Fruit fly (Drosophila melanogaster) whole organism, embryonic: ENCODE data around the gene Paris.

Experiments
- Bgb ChIP-seq: fragments of 200-800 bp; sonication (Bioruptor generic); IDR thresholded peaks from 2 replicates; pipeline ENCODE4 v1.3.6; 2022; ENCODE audit warnings: missing biosample characterization, missing genetic modification characterization; ENCODE audit not compliant: partially characterized antibody
- CG10565 ChIP-seq: fragments of 200-800 bp; sonication (Bioruptor generic); optimal IDR thresholded peaks from 3 replicates; lab custom pipeline; 2016; ENCODE audit warnings: missing biosample characterization, mild to moderate bottlenecking, missing genetic modification characterization
- CG15011 ChIP-seq: fragments of 200-800 bp; sonication (Bioruptor generic); optimal IDR thresholded peaks from 3 replicates; lab custom pipeline; 2018; ENCODE audit warnings: missing biosample characterization, mild to moderate bottlenecking, missing genetic modification characterization
- CG15601 ChIP-seq: fragments of 200-800 bp; sonication (Bioruptor generic); optimal IDR thresholded peaks from 3 replicates; lab custom pipeline; 2019; ENCODE audit warnings: missing biosample characterization, mild to moderate bottlenecking, missing genetic modification characterization, moderate library complexity
- CG1603 ChIP-seq: fragments of 200-800 bp; sonication (Bioruptor generic); optimal IDR thresholded peaks from 2 replicates; lab custom pipeline; 2019; ENCODE audit warnings: missing biosample characterization, mild to moderate bottlenecking, missing genetic modification characterization, moderate library complexity
- CG16813 ChIP-seq: fragments of 200-800 bp; sonication (Bioruptor generic); IDR thresholded peaks from 3 replicates; pipeline ENCODE4 v1.3.6; 2022; ENCODE audit warnings: missing biosample characterization, missing genetic modification characterization; ENCODE audit not compliant: partially characterized antibody
- CG2129 ChIP-seq: fragments of 200-800 bp; sonication (Bioruptor generic); IDR thresholded peaks from 2 replicates; pipeline ENCODE4 v1.3.6; 2022; ENCODE audit warnings: missing biosample characterization, missing genetic modification characterization; ENCODE audit not compliant: partially characterized antibody
- CG33557 ChIP-seq: fragments of 200-800 bp; sonication (Bioruptor generic); optimal IDR thresholded peaks from 2 replicates; lab custom pipeline; 2019; ENCODE audit warnings: missing biosample characterization, mild to moderate bottlenecking, missing genetic modification characterization, moderate library complexity
- CG34224 ChIP-seq: fragments of 200-800 bp; sonication (Bioruptor generic); IDR thresholded peaks from 3 replicates; pipeline ENCODE4 v1.3.6; 2022; ENCODE audit warnings: missing biosample characterization, missing genetic modification characterization; ENCODE audit not compliant: partially characterized antibody
- CG43689 ChIP-seq: fragments of 200-800 bp; sonication (Bioruptor generic); IDR thresholded peaks from 2 replicates; pipeline ENCODE4 v1.3.6; 2022; ENCODE audit warnings: missing biosample characterization, missing genetic modification characterization
- CG4617 ChIP-seq: fragments of 200-800 bp; sonication (Bioruptor generic); optimal IDR thresholded peaks from 3 replicates; lab custom pipeline; 2016; ENCODE audit warnings: missing biosample characterization, missing genetic modification characterization, borderline replicate concordance
- CG4730 ChIP-seq: fragments of 200-800 bp; sonication (Bioruptor generic); IDR thresholded peaks from 2 replicates; pipeline ENCODE4 v1.3.6; 2022; ENCODE audit warnings: missing biosample characterization, missing genetic modification characterization
- CG6254 ChIP-seq: fragments of 200-800 bp; sonication (Bioruptor generic); optimal IDR thresholded peaks from 3 replicates; lab custom pipeline; 2017; ENCODE audit warnings: mild to moderate bottlenecking, missing biosample characterization, missing genetic modification reagents, missing genetic modification characterization
- CG8924 ChIP-seq: fragments of 200-800 bp; optimal IDR thresholded peaks from 3 replicates; lab custom pipeline; 2019; ENCODE audit warnings: missing biosample characterization, mild to moderate bottlenecking, missing genetic modification characterization, moderate library complexity
- CHES-1-like ChIP-seq: fragments of 200-800 bp; sonication (Bioruptor generic); optimal IDR thresholded peaks from 2 replicates; lab custom pipeline; 2016; ENCODE audit warnings: missing biosample characterization, missing genetic modification characterization
- Dll ChIP-seq: fragments of 200-800 bp; sonication (Bioruptor generic); IDR thresholded peaks from 4 replicates; pipeline ENCODE4 v1.3.6; 2022; ENCODE audit warnings: missing biosample characterization, missing genetic modification characterization; ENCODE audit not compliant: partially characterized antibody
- Doc3 ChIP-seq: fragments of 200-800 bp; sonication (Bioruptor generic); IDR thresholded peaks from 3 replicates; pipeline ENCODE4 v1.3.6; 2022; ENCODE audit warnings: missing biosample characterization, missing genetic modification characterization; ENCODE audit not compliant: partially characterized antibody
- Dref ChIP-seq: fragments of 200-800 bp; sonication (Bioruptor generic); IDR thresholded peaks from 2 replicates; pipeline ENCODE4 v1.3.6; 2022; ENCODE audit warnings: missing biosample characterization, missing genetic modification characterization
- HLH4C ChIP-seq: fragments of 200-800 bp; sonication (Bioruptor generic); IDR thresholded peaks from 3 replicates; pipeline ENCODE4 v1.3.6; 2022; ENCODE audit warnings: missing biosample characterization, missing genetic modification characterization; ENCODE audit not compliant: partially characterized antibody
- MESR4 ChIP-seq: fragments of 200-800 bp; sonication (Bioruptor generic); optimal IDR thresholded peaks from 2 replicates; lab custom pipeline; 2018; ENCODE audit warnings: missing biosample characterization, mild to moderate bottlenecking, missing genetic modification characterization, moderate library complexity
- Max ChIP-seq: fragments of 200-800 bp; sonication (Bioruptor generic); optimal IDR thresholded peaks from 2 replicates; lab custom pipeline; 2016; ENCODE audit warnings: missing biosample characterization, mild to moderate bottlenecking, missing genetic modification characterization
- Myb ChIP-seq: fragments of 200-800 bp; sonication (Bioruptor generic); optimal IDR thresholded peaks from 2 replicates; lab custom pipeline; 2016; ENCODE audit warnings: missing biosample characterization, missing genetic modification characterization
- PHDP ChIP-seq: fragments of 200-800 bp; sonication (Bioruptor generic); optimal IDR thresholded peaks from 3 replicates; lab custom pipeline; 2018; ENCODE audit warnings: missing biosample characterization, mild to moderate bottlenecking, missing genetic modification characterization, moderate library complexity
- Scr ChIP-seq: fragments of 200-800 bp; sonication (Bioruptor generic); IDR thresholded peaks from 2 replicates; pipeline ENCODE4 v1.3.6; 2022; ENCODE audit warnings: missing biosample characterization, missing genetic modification characterization; ENCODE audit not compliant: partially characterized antibody
- Sry-β ChIP-seq: fragments of 200-800 bp; sonication (Bioruptor generic); optimal IDR thresholded peaks from 2 replicates; lab custom pipeline; 2018; ENCODE audit warnings: missing biosample characterization, mild to moderate bottlenecking, missing genetic modification characterization, moderate library complexity
- bcd ChIP-seq: fragments of 200-800 bp; sonication (Bioruptor generic); optimal IDR thresholded peaks from 2 replicates; lab custom pipeline; 2017; ENCODE audit warnings: missing biosample characterization, mild to moderate bottlenecking, missing genetic modification characterization
- hb ChIP-seq: fragments of 200-800 bp; sonication (Bioruptor generic); IDR thresholded peaks from 3 replicates; pipeline ENCODE4 v1.3.6; 2022; ENCODE audit warnings: missing biosample characterization, missing genetic modification characterization; ENCODE audit not compliant: partially characterized antibody
- hbn ChIP-seq: fragments of 200-800 bp; sonication (Bioruptor generic); IDR thresholded peaks from 2 replicates; pipeline ENCODE4 v1.3.6; 2022; ENCODE audit warnings: missing biosample characterization, missing genetic modification characterization; ENCODE audit not compliant: partially characterized antibody
- knrl ChIP-seq: fragments of 200-800 bp; sonication (Bioruptor generic); IDR thresholded peaks from 3 replicates; pipeline ENCODE4 v1.3.6; 2022; ENCODE audit warnings: missing biosample characterization, missing genetic modification characterization; ENCODE audit not compliant: partially characterized antibody
- nerfin-2 ChIP-seq: fragments of 200-800 bp; sonication (Bioruptor generic); IDR thresholded peaks from 2 replicates; pipeline ENCODE4 v1.3.6; 2022; ENCODE audit warnings: missing biosample characterization, missing genetic modification characterization; ENCODE audit not compliant: partially characterized antibody
- onecut ChIP-seq: fragments of 200-800 bp; sonication (Bioruptor generic); IDR thresholded peaks from 2 replicates; pipeline ENCODE4 v1.3.6; 2022; ENCODE audit warnings: missing biosample characterization, missing genetic modification characterization
- pzg ChIP-seq: fragments of 200-800 bp; sonication (Bioruptor generic); optimal IDR thresholded peaks from 3 replicates; lab custom pipeline; 2018; ENCODE audit warnings: missing biosample characterization, mild to moderate bottlenecking, missing genetic modification characterization, moderate library complexity
- row ChIP-seq: fragments of 200-800 bp; sonication (Bioruptor generic); IDR thresholded peaks from 3 replicates; pipeline ENCODE4 v1.3.6; 2022; ENCODE audit warnings: missing biosample characterization, missing genetic modification characterization
- sima ChIP-seq: fragments of 200-800 bp; sonication (Bioruptor generic); optimal IDR thresholded peaks from 2 replicates; lab custom pipeline; 2016; ENCODE audit warnings: missing biosample characterization, missing genetic modification characterization
- stwl ChIP-seq: fragments of 200-800 bp; sonication (Bioruptor generic); optimal IDR thresholded peaks from 3 replicates; lab custom pipeline; 2018; ENCODE audit warnings: missing biosample characterization, mild to moderate bottlenecking, missing genetic modification characterization, moderate library complexity
- tin ChIP-seq: fragments of 200-800 bp; sonication (Bioruptor generic); optimal IDR thresholded peaks from 3 replicates; lab custom pipeline; 2016; ENCODE audit warnings: missing biosample characterization, missing genetic modification characterization
- unc-4 ChIP-seq: fragments of 200-800 bp; sonication (Bioruptor generic); IDR thresholded peaks from 2 replicates; pipeline ENCODE4 v1.3.6; 2022; ENCODE audit warnings: missing biosample characterization, missing genetic modification characterization; ENCODE audit not compliant: partially characterized antibody
- vnd ChIP-seq: fragments of 200-800 bp; sonication (Bioruptor generic); IDR thresholded peaks from 3 replicates; pipeline ENCODE4 v1.3.6; 2022; ENCODE audit warnings: missing biosample characterization, missing genetic modification characterization; ENCODE audit not compliant: partially characterized antibody
- vvl ChIP-seq: fragments of 200-800 bp; sonication (Bioruptor generic); IDR thresholded peaks from 2 replicates; pipeline ENCODE4 v1.3.6; 2022; ENCODE audit warnings: missing biosample characterization, missing genetic modification characterization

Paris gene

dm6 chr2L:4452798-4453197, 10.6 kb upstream of the Paris start, which contains the start of gene CG15439 (continued):
- TF ChIP-seq CG15601 (tag; lab: Kevin White, UChicago): no peak
- peak; percentile 7 for TF ChIP-seq Myb (GFP tag; lab: Kevin White, UChicago)
- TF ChIP-seq CG8924 (tag; lab: Kevin White, UChicago): no peak
- TF ChIP-seq Scr (GFP tag; lab: Robert Waterston, UW): peak; percentile 76
- peak; percentile 86 for TF ChIP-seq HLH4C (GFP tag; lab: Robert Waterston, UW)
- TF ChIP-seq row (GFP tag; lab: Robert Waterston, UW): peak; percentile 8; the same call in 1 of the 3 replicates
- no peak for TF ChIP-seq onecut (GFP tag; lab: Robert Waterston, UW)
- TF ChIP-seq Max: no peak
- peak; percentile 77 for TF ChIP-seq Dref
- no peak for TF ChIP-seq tin (GFP tag; lab: Kevin White, UChicago)
- TF ChIP-seq CG15011 (GFP tag; lab: Kevin White, UChicago): no peak
- no peak for TF ChIP-seq bcd
- no peak for TF ChIP-seq CHES-1-like (GFP tag; lab: Kevin White, UChicago)
- TF ChIP-seq CG33557 (GFP tag; lab: Kevin White, UChicago): no peak
- peak; percentile 32 for TF ChIP-seq CG1603
- TF ChIP-seq unc-4 (GFP tag; lab: Robert Waterston, UW): peak; percentile 77
- peak; percentile 62; the same call in 1 of the 2 replicates for TF ChIP-seq hbn (GFP tag; lab: Robert Waterston, UW)
- TF ChIP-seq nerfin-2 (GFP tag; lab: Robert Waterston, UW): peak; percentile 77
- TF ChIP-seq CG43689: no peak
- no peak for TF ChIP-seq CG10565 (GFP tag; lab: Kevin White, UChicago)
- TF ChIP-seq CG4617 (GFP tag; lab: Kevin White, UChicago): peak; percentile 55
- TF ChIP-seq CG4730: no peak
- no peak for TF ChIP-seq sima
- TF ChIP-seq hb (GFP tag; lab: Robert Waterston, UW): 0 out of 3 replicates have a peak, but pooled peaks have one; percentile 63
- peak; percentile 64 for TF ChIP-seq CG16813
- peak; percentile 67 for TF ChIP-seq Doc3 (GFP tag; lab: Robert Waterston, UW)
- no peak for TF ChIP-seq Sry-β
- peak; percentile 72 for TF ChIP-seq vnd (GFP tag; lab: Robert Waterston, UW)
- peak; percentile 79 for TF ChIP-seq Dll
- peak; percentile 23 for TF ChIP-seq CG6254 (GFP tag; lab: Kevin White, UChicago)
- peak; percentile 86 for TF ChIP-seq CG34224 (GFP tag; lab: Robert Waterston, UW)
- TF ChIP-seq knrl (GFP tag; lab: Robert Waterston, UW): peak; percentile 64; the same call in 2 of the 3 replicates
- no peak for TF ChIP-seq vvl (GFP tag; lab: Robert Waterston, UW)
- TF ChIP-seq pzg (GFP tag; lab: Kevin White, UChicago): peak; percentile 39
- TF ChIP-seq stwl: peak; percentile 51
- peak; percentile 89 for TF ChIP-seq MESR4
- peak; percentile 72 for TF ChIP-seq Bgb (GFP tag; lab: Robert Waterston, UW)
- peak; percentile 43; the same call in 1 of the 2 replicates for TF ChIP-seq CG2129 (GFP tag; lab: Robert Waterston, UW)
- TF ChIP-seq PHDP: no peak
